Fruit fly (Drosophila melanogaster) Kc167 (cell line): Measurements from ENCODE around the gene ND-B17.

ENCODE experiments used
- Myc ChIP-seq: fragments of >200 bp; optimal IDR thresholded peaks from 2 replicates; lab custom pipeline; 2017; ENCODE audit warnings: missing external identifiers
- Sin3A ChIP-seq: fragments of >200 bp; optimal IDR thresholded peaks from 2 replicates; lab custom pipeline; 2018; ENCODE audit warnings: missing external identifiers
- h ChIP-seq: fragments of >200 bp; optimal IDR thresholded peaks from 3 replicates; lab custom pipeline; 2018; ENCODE audit warnings: missing external identifiers
- psq ChIP-seq: fragments of >200 bp; optimal IDR thresholded peaks from 2 replicates; lab custom pipeline; 2017; ENCODE audit warnings: missing external identifiers
- ttk ChIP-seq: sonication (Bioruptor generic); optimal IDR thresholded peaks from 2 replicates; lab custom pipeline; 2017; ENCODE audit warnings: missing external identifiers

dm6 chr2L:15764029-15764428, 13.2 kb upstream of the ND-B17 start, which contains the start of gene CG3793:
- TF ChIP-seq psq (lab: Kevin White, UChicago) (no peak), ttk (lab: Kevin White, UChicago) (no peak), h (lab: Kevin White, UChicago) (no peak), Sin3A (no peak), Myc (lab: Kevin White, UChicago) (no peak)
